Worm (Caenorhabditis elegans) whole organism, L1 larva: ENCODE data around the gene zhit-2.

ENCODE experiments used
- C34B4.2 ChIP-seq: sonication (generic microtip); optimal IDR thresholded peaks from 2 replicates; lab custom pipeline; 2017; ENCODE audit warnings: mild to moderate bottlenecking, missing genetic modification characterization, missing compliant biosample characterization
- F16B12.6 ChIP-seq: fragments of 150-350 bp; optimal IDR thresholded peaks from 2 replicates; lab custom pipeline; 2014; ENCODE audit warnings: missing biosample characterization, missing genetic modification characterization
- Y116A8C.19 ChIP-seq: sonication (generic microtip); optimal IDR thresholded peaks from 2 replicates; lab custom pipeline; 2016; ENCODE audit warnings: missing compliant biosample characterization, missing genetic modification characterization, borderline replicate concordance
- aha-1 ChIP-seq: fragments of 150-350 bp; optimal IDR thresholded peaks from 2 replicates; lab custom pipeline; 2014; ENCODE audit warnings: missing biosample characterization, missing genetic modification characterization
- aly-2 ChIP-seq: fragments of 150-350 bp; optimal IDR thresholded peaks from 2 replicates; lab custom pipeline; 2014; ENCODE audit warnings: missing biosample characterization, missing genetic modification characterization
- ama-1 ChIP-seq: fragments of 150-350 bp; optimal IDR thresholded peaks from 2 replicates; lab custom pipeline; 2014
- blmp-1 ChIP-seq: fragments of 150-350 bp; optimal IDR thresholded peaks from 2 replicates; lab custom pipeline; 2014; ENCODE audit warnings: missing biosample characterization, missing genetic modification characterization
- ceh-63 ChIP-seq: fragments of 200-800 bp; sonication (Bioruptor generic); optimal IDR thresholded peaks from 2 replicates; lab custom pipeline; 2018; ENCODE audit warnings: mild to moderate bottlenecking, missing genetic modification characterization, missing compliant biosample characterization
- ceh-82 ChIP-seq, 3 experiments: fragments of 150-350 bp in 1 of 3; sonication (generic microtip) in 2 of 3; optimal IDR thresholded peaks; 2 replicates each; lab custom pipeline; 2014 to 2017; ENCODE audit warnings: missing biosample characterization in 3 of 3, missing genetic modification characterization in 3 of 3
- ceh-88 ChIP-seq: fragments of 200-800 bp; sonication (Bioruptor generic); IDR thresholded peaks from 2 replicates; pipeline ENCODE4 v1.3.6; 2022; ENCODE audit warnings: missing genetic modification characterization, missing compliant biosample characterization
- ces-1 ChIP-seq: fragments of 150-350 bp; optimal IDR thresholded peaks from 2 replicates; lab custom pipeline; 2014; ENCODE audit warnings: missing biosample characterization, missing genetic modification reagents, missing genetic modification characterization
- dsc-1 ChIP-seq: sonication (generic microtip); optimal IDR thresholded peaks from 2 replicates; lab custom pipeline; 2016; ENCODE audit warnings: mild to moderate bottlenecking, missing genetic modification characterization, missing compliant biosample characterization
- efl-1 ChIP-seq, 4 experiments: fragments of 150-350 bp; optimal IDR thresholded peaks in 3 of 4; peaks in 1 of 4; 1 replicate in 1 of 4; 2 replicates in 3 of 4; lab custom pipeline; 2014; ENCODE audit warnings: missing biosample characterization in 2 of 4, missing genetic modification characterization in 2 of 4, missing genetic modification reagents in 2 of 4
- efl-3 ChIP-seq: fragments of 200-800 bp; sonication (Bioruptor generic); optimal IDR thresholded peaks from 2 replicates; lab custom pipeline; 2018; ENCODE audit warnings: mild to moderate bottlenecking, missing genetic modification characterization, missing compliant biosample characterization
- elt-2 ChIP-seq: sonication (generic microtip); optimal IDR thresholded peaks from 2 replicates; lab custom pipeline; 2016; ENCODE audit warnings: missing genetic modification characterization, mild to moderate bottlenecking, inconsistent platforms, missing compliant biosample characterization, missing genetic modification reagents
- elt-3 ChIP-seq, 6 experiments: fragments of 150-350 bp in 1 of 6; sonication (generic microtip); optimal IDR thresholded peaks; 2 replicates each; lab custom pipeline; 2017 to 2018; ENCODE audit warnings: missing biosample characterization in 6 of 6, missing genetic modification characterization in 6 of 6, inconsistent platforms in 1 of 6
- hlh-4 ChIP-seq: sonication (generic microtip); optimal IDR thresholded peaks from 2 replicates; lab custom pipeline; 2016; ENCODE audit warnings: mild to moderate bottlenecking, missing genetic modification characterization, missing compliant biosample characterization
- isw-1 ChIP-seq: fragments of 200-800 bp; sonication (Bioruptor generic); IDR thresholded peaks from 2 replicates; pipeline ENCODE4 v1.3.6; 2022; ENCODE audit warnings: missing genetic modification characterization, missing compliant biosample characterization
- lir-3 ChIP-seq: sonication (generic microtip); optimal IDR thresholded peaks from 2 replicates; lab custom pipeline; 2016; ENCODE audit warnings: mild to moderate bottlenecking, missing genetic modification characterization, moderate library complexity, missing compliant biosample characterization; ENCODE audit not compliant: poor library complexity
- lsy-2 ChIP-seq, 2 experiments: fragments of 150-350 bp; optimal IDR thresholded peaks; 2 replicates each; lab custom pipeline; 2014; ENCODE audit warnings: missing biosample characterization in 2 of 2, missing genetic modification characterization in 2 of 2
- mab-9 ChIP-seq: fragments of 200-800 bp; sonication (Bioruptor generic); IDR thresholded peaks from 2 replicates; pipeline ENCODE4 v1.3.6; 2022; ENCODE audit warnings: missing genetic modification reagents, missing genetic modification characterization, missing compliant biosample characterization
- nhr-11 ChIP-seq: fragments of 150-350 bp; optimal IDR thresholded peaks from 2 replicates; lab custom pipeline; 2014; ENCODE audit warnings: missing biosample characterization, missing genetic modification characterization
- nhr-12 ChIP-seq: sonication (generic microtip); optimal IDR thresholded peaks from 2 replicates; lab custom pipeline; 2017; ENCODE audit warnings: missing biosample characterization, missing genetic modification characterization
- nhr-19 ChIP-seq: fragments of 200-800 bp; sonication (Bioruptor generic); conservative IDR thresholded peaks from 2 replicates; pipeline ENCODE4 v1.3.6; 2022; ENCODE audit warnings: missing genetic modification characterization, missing compliant biosample characterization
- nhr-47 ChIP-seq: sonication (generic microtip); optimal IDR thresholded peaks from 2 replicates; lab custom pipeline; 2016; ENCODE audit warnings: mild to moderate bottlenecking, missing genetic modification characterization, moderate library complexity, missing compliant biosample characterization
- nhr-84 ChIP-seq: sonication (generic microtip); optimal IDR thresholded peaks from 2 replicates; lab custom pipeline; 2017; ENCODE audit warnings: missing biosample characterization, missing genetic modification characterization
- nhr-85 ChIP-seq: sonication (generic microtip); peaks from one replicate; lab custom pipeline; 2016; ENCODE audit warnings: missing genetic modification characterization, inconsistent platforms, missing compliant biosample characterization
- nhr-90 ChIP-seq: sonication (generic microtip); optimal IDR thresholded peaks from 2 replicates; lab custom pipeline; 2016; ENCODE audit warnings: mild to moderate bottlenecking, missing genetic modification characterization, missing compliant biosample characterization; ENCODE audit not compliant: poor library complexity
- pqm-1 ChIP-seq: sonication (generic microtip); optimal IDR thresholded peaks from 3 replicates; lab custom pipeline; 2017; ENCODE audit warnings: missing biosample characterization, missing genetic modification characterization
- rnt-1 ChIP-seq: sonication (generic microtip); optimal IDR thresholded peaks from 2 replicates; lab custom pipeline; 2016; ENCODE audit warnings: mild to moderate bottlenecking, missing genetic modification characterization, moderate library complexity, missing compliant biosample characterization
- skn-1 ChIP-seq: fragments of 150-350 bp; optimal IDR thresholded peaks from 2 replicates; lab custom pipeline; 2014; ENCODE audit warnings: missing biosample characterization, missing genetic modification characterization
- snpc-4 ChIP-seq: fragments of 150-350 bp; optimal IDR thresholded peaks from 2 replicates; lab custom pipeline; 2014; ENCODE audit warnings: missing biosample characterization, missing genetic modification characterization
- snu-23 ChIP-seq: sonication (generic microtip); optimal IDR thresholded peaks from 2 replicates; lab custom pipeline; 2016; ENCODE audit warnings: missing genetic modification characterization, missing compliant biosample characterization
- sup-37 ChIP-seq: fragments of 200-800 bp; sonication (Bioruptor generic); optimal IDR thresholded peaks from 2 replicates; lab custom pipeline; 2018; ENCODE audit warnings: mild to moderate bottlenecking, missing genetic modification characterization, missing compliant biosample characterization
- swsn-7 ChIP-seq: sonication (generic microtip); optimal IDR thresholded peaks from 2 replicates; lab custom pipeline; 2016; ENCODE audit warnings: missing genetic modification characterization, missing compliant biosample characterization
- unc-98 ChIP-seq: fragments of 200-800 bp; sonication (Bioruptor generic); IDR thresholded peaks from 2 replicates; pipeline ENCODE4 v1.3.6; 2022; ENCODE audit warnings: missing genetic modification characterization, missing compliant biosample characterization
- xbp-1 ChIP-seq: sonication (generic microtip); optimal IDR thresholded peaks from 2 replicates; lab custom pipeline; 2016; ENCODE audit warnings: missing genetic modification characterization, missing compliant biosample characterization
- ztf-4 ChIP-seq: fragments of 150-350 bp; optimal IDR thresholded peaks from 2 replicates; lab custom pipeline; 2014; ENCODE audit warnings: missing biosample characterization, missing genetic modification characterization

The zhit-2 gene

ce11 chrIII:4280215-4281173 is 36.3 kb upstream of the zhit-2 start, which contains the start of gene sup-26 (continued):
- TF ChIP-seq pqm-1 (no peak), elt-3 (tag; optimal IDR thresholded peaks at IDR 0.05; lab: Kevin White, UChicago) (peak in 1 of 6 experiments; percentile 29), nhr-11 (no peak), nhr-84 (no peak), swsn-7 (tag; lab: Kevin White, UChicago) (peak; percentile 49), aha-1 (tag; lab: Kevin White, UChicago) (no peak), ces-1 (no peak), nhr-90 (tag; lab: Kevin White, UChicago) (no peak), blmp-1 (tag; lab: Kevin White, UChicago) (peak; percentile 87), snpc-4 (tag; lab: Kevin White, UChicago) (no peak), rnt-1 (tag; lab: Kevin White, UChicago) (peak; percentile 41), unc-98 (GFP tag; lab: Robert Waterston, UW) (no peak), isw-1 (GFP tag; lab: Robert Waterston, UW) (no peak), nhr-12 (tag; lab: Kevin White, UChicago) (no peak), lsy-2 (tag; optimal IDR thresholded peaks at IDR 0.05; lab: Kevin White, UChicago) (peak in 1 of 2 experiments; percentile 36), nhr-85 (tag; lab: Kevin White, UChicago) (peak; percentile 90), Y116A8C.19 (tag; lab: Kevin White, UChicago) (no peak), aly-2 (tag; lab: Kevin White, UChicago) (no peak), ceh-82 (tag; optimal IDR thresholded peaks at IDR 0.05; lab: Kevin White, UChicago) (peak in 1 of 3 experiments; percentile 3), nhr-19 (GFP tag; lab: Robert Waterston, UW) (0 out of 2 replicates have a peak, but pooled peaks have one; percentile 4), dsc-1 (tag; lab: Kevin White, UChicago) (peak; percentile 22), mab-9 (no peak), xbp-1 (tag; lab: Kevin White, UChicago) (peak; percentile 17), ama-1 (lab: Kevin White, UChicago) (no peak), lir-3 (tag; lab: Kevin White, UChicago) (no peak), efl-3 (GFP tag; lab: Kevin White, UChicago) (no peak), C34B4.2 (tag; lab: Kevin White, UChicago) (no peak), ceh-88 (no peak; the same call in 1 of the 2 replicates), skn-1 (tag; lab: Kevin White, UChicago) (no peak), hlh-4 (tag; lab: Kevin White, UChicago) (no peak), nhr-47 (tag; lab: Kevin White, UChicago) (peak; percentile 32), snu-23 (GFP tag; lab: Kevin White, UChicago) (peak; percentile 43), elt-2 (tag; lab: Kevin White, UChicago) (no peak), ztf-4 (tag; lab: Kevin White, UChicago) (no peak)

ce11 chrIII:4278203-4278602 is 34.0 kb upstream of the zhit-2 start:
- TF ChIP-seq efl-1 (optimal IDR thresholded peaks at IDR 0.05; lab: Kevin White, UChicago), result no peak
- TF ChIP-seq efl-1 (GFP tag; optimal IDR thresholded peaks at IDR 0.05 in 1 of 2; lab: Kevin White, UChicago), result peak in 1 of 2 experiments; percentile 92
- no peak for TF ChIP-seq F16B12.6 (tag; lab: Kevin White, UChicago)

ce11 chrIII:4277762-4278161 is 33.6 kb upstream of the zhit-2 start:
- TF ChIP-seq ces-1 (no peak), sup-37 (GFP tag; lab: Kevin White, UChicago) (no peak), nhr-12 (tag; lab: Kevin White, UChicago) (no peak), ceh-63 (GFP tag; lab: Kevin White, UChicago) (no peak)
